Worm (Caenorhabditis elegans): ENCODE results near the gene algn-3.
A peak's percentile ranks its signal among the peaks of the same experiment; 100 is the strongest.

algn-3 gene

ce11 chrII:14154357-14154756 is 21.7 kb upstream of the algn-3 start, which contains the start of gene Y48B6A.1 (continued):
- 0 out of 2 replicates have a peak, but pooled peaks have one; percentile 20 for TF ChIP-seq C17E4.6 (GFP tag; IDR thresholded peaks at IDR 0.05)
- peak; percentile 56 for TF ChIP-seq ztf-26 (tag; optimal IDR thresholded peaks at IDR 0.05)
- peak; percentile 93 for TF ChIP-seq Y53G8AR.9 (GFP tag; conservative IDR thresholded peaks at IDR 0.05)
- TF ChIP-seq snpc-3.4 (tag; optimal IDR thresholded peaks at IDR 0.05): peak; percentile 79
- no peak for TF ChIP-seq ZK185.1 (tag; optimal IDR thresholded peaks at IDR 0.05; ENCODE audit: poor library complexity, severe bottlenecking)
- peak; percentile 88 for TF ChIP-seq ztf-6 (GFP tag; IDR thresholded peaks at IDR 0.05)
- TF ChIP-seq nhr-27 (tag; optimal IDR thresholded peaks at IDR 0.05): no peak
- TF ChIP-seq lsy-27 (tag; optimal IDR thresholded peaks at IDR 0.05; ENCODE audit: borderline replicate concordance, insufficient read depth): no peak
- peak; percentile 79 for TF ChIP-seq B0019.2 (GFP tag; conservative IDR thresholded peaks at IDR 0.05)
- peak; percentile 82 for TF ChIP-seq ztf-18 (tag; optimal IDR thresholded peaks at IDR 0.05)
- no peak for TF ChIP-seq hmg-20 (GFP tag; IDR thresholded peaks at IDR 0.05)
- peak; percentile 82 for TF ChIP-seq lin-40 (tag; optimal IDR thresholded peaks at IDR 0.05)
- TF ChIP-seq bed-1 (GFP tag; IDR thresholded peaks at IDR 0.05): no peak
- TF ChIP-seq him-1 (tag; optimal IDR thresholded peaks at IDR 0.05): peak; percentile 52
- peak in 1 of 2 experiments; percentile 70 for TF ChIP-seq rec-8 (tag; optimal IDR thresholded peaks at IDR 0.05)
- peak; percentile 69; the same call in 1 of the 2 replicates for TF ChIP-seq lag-1 (GFP tag; IDR thresholded peaks at IDR 0.05)
- TF ChIP-seq dpff-1 (tag; optimal IDR thresholded peaks at IDR 0.05): no peak
- peak; percentile 91 for TF ChIP-seq pbrm-1 (GFP tag; IDR thresholded peaks at IDR 0.05)
- TF ChIP-seq tbx-9 (tag; optimal IDR thresholded peaks at IDR 0.05; ENCODE audit: borderline replicate concordance): no peak
- peak; percentile 76 for TF ChIP-seq F33H1.4 (GFP tag; IDR thresholded peaks at IDR 0.05)
- peak; percentile 87 for TF ChIP-seq rcor-1 (GFP tag; IDR thresholded peaks at IDR 0.05)
- peak; percentile 21 for TF ChIP-seq atf-7 (tag; optimal IDR thresholded peaks at IDR 0.05)
- no peak for TF ChIP-seq egl-18 (GFP tag; IDR thresholded peaks at IDR 0.05)
- peak; percentile 95 for TF ChIP-seq D2030.7 (GFP tag; IDR thresholded peaks at IDR 0.05)
- TF ChIP-seq aptf-2 (GFP tag; conservative IDR thresholded peaks at IDR 0.05): peak; percentile 88
- TF ChIP-seq B0261.1 (tag; optimal IDR thresholded peaks at IDR 0.05): peak; percentile 16
- peak in 2 of 3 experiments; percentile 39 to 90 for TF ChIP-seq lin-35 (GFP tag; optimal IDR thresholded peaks at IDR 0.05)
- no peak for TF ChIP-seq nhr-90 (tag; optimal IDR thresholded peaks at IDR 0.05)
- peak; percentile 86 for TF ChIP-seq K11D2.4 (GFP tag; IDR thresholded peaks at IDR 0.05)
- no peak for TF ChIP-seq F55B11.4 (tag; optimal IDR thresholded peaks at IDR 0.05; ENCODE audit: borderline replicate concordance, insufficient read depth)
- no peak for TF ChIP-seq F37B4.10 (GFP tag; IDR thresholded peaks at IDR 0.05)
- peak; percentile 80; the same call in 1 of the 2 replicates for TF ChIP-seq bed-2 (GFP tag; IDR thresholded peaks at IDR 0.05)
- TF ChIP-seq madf-8 (GFP tag; conservative IDR thresholded peaks at IDR 0.05): peak; percentile 68
- TF ChIP-seq madf-3 (GFP tag; IDR thresholded peaks at IDR 0.05): peak; percentile 99
- 0 out of 2 replicates have a peak, but pooled peaks have one; percentile 32 for TF ChIP-seq attf-6 (GFP tag; IDR thresholded peaks at IDR 0.05)
- TF ChIP-seq attf-5 (GFP tag; optimal IDR thresholded peaks at IDR 0.05): peak; percentile 98
- TF ChIP-seq sptf-2 (GFP tag; optimal IDR thresholded peaks at IDR 0.05): peak; percentile 53
- peak; percentile 35 for TF ChIP-seq xnd-1 (tag; optimal IDR thresholded peaks at IDR 0.05)
- TF ChIP-seq C06A6.2 (GFP tag; conservative IDR thresholded peaks at IDR 0.05): no peak; the same call in 1 of the 2 replicates
- peak; percentile 42 to 69 for TF ChIP-seq let-607 (tag; optimal IDR thresholded peaks at IDR 0.05)
- no peak for TF ChIP-seq mxl-1 (tag; optimal IDR thresholded peaks at IDR 0.05)
- TF ChIP-seq madf-6 (GFP tag; IDR thresholded peaks at IDR 0.05): peak; percentile 80
- TF ChIP-seq nhr-120 (GFP tag; IDR thresholded peaks at IDR 0.05): no peak
- no peak for TF ChIP-seq mel-28 (tag; optimal IDR thresholded peaks at IDR 0.05; ENCODE audit: borderline replicate concordance)
- TF ChIP-seq snpc-1.1 (tag; optimal IDR thresholded peaks at IDR 0.05; ENCODE audit: insufficient read depth): peak; percentile 64
- TF ChIP-seq mes-4 (tag; optimal IDR thresholded peaks at IDR 0.05): no peak
- TF ChIP-seq dpl-1 (GFP tag; optimal IDR thresholded peaks at IDR 0.05): peak; percentile 65

Data from whole organism, young adult.